Fruit fly (Drosophila melanogaster) whole organism, adult: ENCODE data around the gene CG14450.

Source experiments
- CG33017 ChIP-seq: fragments of 200-800 bp; sonication (Bioruptor generic); optimal IDR thresholded peaks from 2 replicates; lab custom pipeline; 2018; ENCODE audit warnings: missing biosample characterization, mild to moderate bottlenecking, missing genetic modification characterization, moderate library complexity
- CG7045 ChIP-seq: fragments of 200-800 bp; sonication (Bioruptor generic); optimal IDR thresholded peaks from 2 replicates; lab custom pipeline; 2017; ENCODE audit warnings: missing biosample characterization, mild to moderate bottlenecking, missing genetic modification characterization
- Clk ChIP-seq: fragments of 200-800 bp; sonication (Bioruptor generic); optimal IDR thresholded peaks from 2 replicates; lab custom pipeline; 2017; ENCODE audit warnings: missing biosample characterization, missing genetic modification characterization
- Crg-1 ChIP-seq: fragments of 200-800 bp; sonication (Bioruptor generic); optimal IDR thresholded peaks from 2 replicates; lab custom pipeline; 2016; ENCODE audit warnings: missing biosample characterization, missing genetic modification characterization
- kay ChIP-seq: fragments of 200-800 bp; sonication (Bioruptor generic); peaks from one replicate; lab custom pipeline; 2016; ENCODE audit warnings: missing biosample characterization, missing genetic modification characterization, borderline replicate concordance

DNA sequence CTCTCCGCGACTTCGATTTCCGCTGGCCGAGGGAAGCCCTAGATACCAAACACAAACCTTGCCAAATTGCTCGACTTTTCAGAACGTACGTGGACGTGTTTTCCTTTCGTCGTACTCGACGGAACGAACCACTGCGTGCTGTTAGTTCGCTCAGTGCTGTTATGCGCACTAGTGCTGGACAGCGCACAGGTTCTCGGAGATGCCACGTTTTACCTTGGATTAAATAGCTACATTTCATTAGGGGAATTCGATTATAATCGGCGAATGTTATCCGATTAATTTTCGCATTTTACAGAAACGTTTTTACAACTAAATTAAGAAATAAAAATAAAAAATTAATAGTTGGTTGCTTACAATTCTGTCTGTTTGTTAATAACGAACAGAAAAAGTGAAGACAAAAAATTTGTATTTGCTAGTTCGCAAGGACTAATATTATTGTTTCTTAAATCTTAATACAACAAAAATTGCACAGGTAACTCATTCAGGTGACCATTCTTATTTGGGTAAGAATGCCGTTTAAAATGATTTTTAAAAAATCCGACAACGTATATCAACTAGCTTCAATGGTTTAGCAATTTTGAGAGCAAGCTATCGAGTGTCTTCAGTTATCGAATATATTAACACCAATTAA, 10.3 kb downstream of the CG14450 start, which contains the start of the genes ArfGAP3 and CG32452:
- TF ChIP-seq CG33017 (tag; lab: Kevin White, UChicago) (peak; percentile 15), Clk (GFP tag; lab: Kevin White, UChicago) (peak; percentile 12), kay (GFP tag; lab: Kevin White, UChicago) (no peak), Crg-1 (GFP tag; lab: Kevin White, UChicago) (peak; percentile 57), CG7045 (GFP tag; lab: Kevin White, UChicago) (peak; percentile 68)
